Fruit fly (Drosophila melanogaster) whole organism, embryonic: ENCODE measurements around the gene Rpp14a.

Experiments
- C15 ChIP-seq: fragments of 200-800 bp; sonication (Bioruptor generic); IDR thresholded peaks from 3 replicates; pipeline ENCODE4 v1.3.6; 2022; ENCODE audit warnings: missing biosample characterization, missing genetic modification characterization
- CG10209 ChIP-seq: fragments of 200-800 bp; sonication (Bioruptor generic); optimal IDR thresholded peaks from 3 replicates; lab custom pipeline; 2017; ENCODE audit warnings: missing biosample characterization, mild to moderate bottlenecking, missing genetic modification characterization, missing genetic modification reagents
- CG1024 ChIP-seq: fragments of 200-800 bp; sonication (Bioruptor generic); IDR thresholded peaks from 2 replicates; pipeline ENCODE4 v1.3.6; 2022; ENCODE audit warnings: missing biosample characterization, missing genetic modification characterization
- CG10274 ChIP-seq: fragments of 200-800 bp; sonication (Bioruptor generic); optimal IDR thresholded peaks from 3 replicates; lab custom pipeline; 2017; ENCODE audit warnings: missing biosample characterization, mild to moderate bottlenecking, missing genetic modification characterization
- CG12236 ChIP-seq: fragments of 200-800 bp; sonication (Bioruptor generic); optimal IDR thresholded peaks from 2 replicates; lab custom pipeline; 2016; ENCODE audit warnings: missing biosample characterization, missing genetic modification characterization
- CG12769 ChIP-seq: fragments of 200-800 bp; sonication (Bioruptor generic); optimal IDR thresholded peaks from 2 replicates; lab custom pipeline; 2019; ENCODE audit warnings: missing biosample characterization, mild to moderate bottlenecking, missing genetic modification characterization, moderate library complexity
- CG13287 ChIP-seq: fragments of 200-800 bp; sonication (Bioruptor generic); IDR thresholded peaks from 2 replicates; pipeline ENCODE4 v1.3.6; 2022; ENCODE audit warnings: missing biosample characterization, missing genetic modification characterization; ENCODE audit not compliant: partially characterized antibody
- CG14014 ChIP-seq: fragments of 200-800 bp; sonication (Bioruptor generic); IDR thresholded peaks from 2 replicates; pipeline ENCODE4 v1.3.6; 2022; ENCODE audit warnings: missing biosample characterization, missing genetic modification characterization
- CG15601 ChIP-seq: fragments of 200-800 bp; sonication (Bioruptor generic); optimal IDR thresholded peaks from 3 replicates; lab custom pipeline; 2019; ENCODE audit warnings: missing biosample characterization, mild to moderate bottlenecking, missing genetic modification characterization, moderate library complexity
- CG17359 ChIP-seq: fragments of 200-800 bp; sonication (Bioruptor generic); optimal IDR thresholded peaks from 3 replicates; lab custom pipeline; 2018; ENCODE audit warnings: missing biosample characterization, mild to moderate bottlenecking, missing genetic modification characterization, moderate library complexity
- CG17361 ChIP-seq: fragments of 200-800 bp; sonication (Bioruptor generic); IDR thresholded peaks from 3 replicates; pipeline ENCODE4 v1.3.6; 2022; ENCODE audit warnings: missing biosample characterization, missing genetic modification characterization
- CG18476 ChIP-seq: fragments of 200-800 bp; sonication (Bioruptor generic); optimal IDR thresholded peaks from 2 replicates; lab custom pipeline; 2016; ENCODE audit warnings: missing biosample characterization, mild to moderate bottlenecking, missing genetic modification characterization
- CG18619 ChIP-seq: fragments of 200-800 bp; sonication (Bioruptor generic); optimal IDR thresholded peaks from 3 replicates; lab custom pipeline; 2017; ENCODE audit warnings: missing biosample characterization, mild to moderate bottlenecking, missing genetic modification characterization
- CG3407 ChIP-seq: fragments of 200-800 bp; sonication (Bioruptor generic); optimal IDR thresholded peaks from 2 replicates; lab custom pipeline; 2018; ENCODE audit warnings: missing biosample characterization, mild to moderate bottlenecking, missing genetic modification characterization
- CG34376 ChIP-seq: fragments of 200-800 bp; sonication (Bioruptor generic); optimal IDR thresholded peaks from 2 replicates; lab custom pipeline; 2018; ENCODE audit warnings: missing biosample characterization, mild to moderate bottlenecking, missing genetic modification characterization
- CG3847 ChIP-seq: fragments of 200-800 bp; sonication (Bioruptor generic); IDR thresholded peaks from 2 replicates; pipeline ENCODE4 v1.3.6; 2022; ENCODE audit warnings: missing biosample characterization, missing genetic modification characterization
- CG4328 ChIP-seq: fragments of 200-800 bp; sonication (Bioruptor generic); optimal IDR thresholded peaks from 3 replicates; lab custom pipeline; 2017; ENCODE audit warnings: missing biosample characterization, missing genetic modification reagents, missing genetic modification characterization
- CG4360 ChIP-seq: fragments of 200-800 bp; sonication (Bioruptor generic); IDR thresholded peaks from 2 replicates; pipeline ENCODE4 v1.3.6; 2022; ENCODE audit warnings: missing biosample characterization, missing genetic modification characterization
- CG43689 ChIP-seq: fragments of 200-800 bp; sonication (Bioruptor generic); IDR thresholded peaks from 2 replicates; pipeline ENCODE4 v1.3.6; 2022; ENCODE audit warnings: missing biosample characterization, missing genetic modification characterization
- CG6654 ChIP-seq: fragments of 200-800 bp; sonication (Bioruptor generic); optimal IDR thresholded peaks from 2 replicates; lab custom pipeline; 2017; ENCODE audit warnings: missing biosample characterization, mild to moderate bottlenecking, missing genetic modification characterization
- CG6765 ChIP-seq: fragments of 200-800 bp; sonication (Bioruptor generic); optimal IDR thresholded peaks from 3 replicates; lab custom pipeline; 2017; ENCODE audit warnings: missing biosample characterization, mild to moderate bottlenecking, missing genetic modification characterization
- CkIIα-i1 ChIP-seq: fragments of 200-800 bp; sonication (Bioruptor generic); IDR thresholded peaks from 2 replicates; pipeline ENCODE4 v1.3.6; 2022; ENCODE audit warnings: missing biosample characterization, missing genetic modification characterization
- Dip3 ChIP-seq: fragments of 200-800 bp; sonication (Bioruptor generic); optimal IDR thresholded peaks from 3 replicates; lab custom pipeline; 2016; ENCODE audit warnings: missing biosample characterization, missing genetic modification characterization
- H2.0 ChIP-seq: fragments of 200-800 bp; sonication (Bioruptor generic); IDR thresholded peaks from 2 replicates; pipeline ENCODE4 v1.3.6; 2022; ENCODE audit warnings: missing biosample characterization, missing genetic modification characterization
- Lpt ChIP-seq: fragments of >200 bp; optimal IDR thresholded peaks from 2 replicates; lab custom pipeline; 2018; ENCODE audit warnings: missing biosample characterization, missing genetic modification characterization
- Med ChIP-seq: fragments of 200-800 bp; sonication (Bioruptor generic); peaks from one replicate; lab custom pipeline; 2016; ENCODE audit warnings: missing biosample characterization, missing genetic modification characterization, mild to moderate bottlenecking, inconsistent platforms, moderate library complexity
- NC2α ChIP-seq: fragments of 200-800 bp; sonication (Bioruptor generic); optimal IDR thresholded peaks from 2 replicates; lab custom pipeline; 2016; ENCODE audit warnings: missing biosample characterization, missing genetic modification characterization
- Nf-YC ChIP-seq: fragments of 200-800 bp; optimal IDR thresholded peaks from 3 replicates; lab custom pipeline; 2019; ENCODE audit warnings: missing biosample characterization, mild to moderate bottlenecking, missing genetic modification characterization, moderate library complexity
- PHDP ChIP-seq: fragments of 200-800 bp; sonication (Bioruptor generic); optimal IDR thresholded peaks from 3 replicates; lab custom pipeline; 2018; ENCODE audit warnings: missing biosample characterization, mild to moderate bottlenecking, missing genetic modification characterization, moderate library complexity
- Poxn ChIP-seq: fragments of 200-800 bp; sonication (Bioruptor generic); IDR thresholded peaks from 2 replicates; pipeline ENCODE4 v1.3.6; 2022; ENCODE audit warnings: missing biosample characterization, missing genetic modification characterization
- Side ChIP-seq: fragments of 200-800 bp; sonication (Bioruptor generic); optimal IDR thresholded peaks from 2 replicates; lab custom pipeline; 2016; ENCODE audit warnings: missing biosample characterization, missing genetic modification characterization
- Sry-β ChIP-seq: fragments of 200-800 bp; sonication (Bioruptor generic); optimal IDR thresholded peaks from 2 replicates; lab custom pipeline; 2018; ENCODE audit warnings: missing biosample characterization, mild to moderate bottlenecking, missing genetic modification characterization, moderate library complexity
- Sry-δ ChIP-seq: fragments of 200-800 bp; sonication (Bioruptor generic); optimal IDR thresholded peaks from 2 replicates; lab custom pipeline; 2016; ENCODE audit warnings: missing biosample characterization, missing genetic modification characterization
- YL-1 ChIP-seq: fragments of 200-800 bp; sonication (Bioruptor generic); optimal IDR thresholded peaks from 3 replicates; lab custom pipeline; 2017; ENCODE audit warnings: missing biosample characterization, mild to moderate bottlenecking, missing genetic modification characterization
- caup ChIP-seq: fragments of 200-800 bp; sonication (Bioruptor generic); optimal IDR thresholded peaks from 3 replicates; lab custom pipeline; 2017; ENCODE audit warnings: missing biosample characterization, mild to moderate bottlenecking, missing genetic modification characterization, moderate library complexity; ENCODE audit not compliant: severe bottlenecking
- chif ChIP-seq, 2 experiments: fragments of 200-800 bp; sonication (Bioruptor generic); optimal IDR thresholded peaks; 3 replicates each; lab custom pipeline; 2016; ENCODE audit warnings: missing biosample characterization in 2 of 2, missing genetic modification characterization in 2 of 2
- dimm ChIP-seq: fragments of 200-800 bp; sonication (Bioruptor generic); IDR thresholded peaks from 2 replicates; pipeline ENCODE4 v1.3.6; 2022; ENCODE audit warnings: missing biosample characterization, missing genetic modification characterization
- ems ChIP-seq: fragments of 200-800 bp; sonication (Bioruptor generic); optimal IDR thresholded peaks from 3 replicates; lab custom pipeline; 2016; ENCODE audit warnings: missing biosample characterization, missing genetic modification characterization
- exex ChIP-seq: fragments of 200-800 bp; sonication (Bioruptor generic); optimal IDR thresholded peaks from 4 replicates; lab custom pipeline; 2018; ENCODE audit warnings: missing biosample characterization, mild to moderate bottlenecking, missing genetic modification characterization, moderate library complexity
- fd96Cb ChIP-seq: fragments of 200-800 bp; sonication (Bioruptor generic); optimal IDR thresholded peaks from 2 replicates; lab custom pipeline; 2018; ENCODE audit warnings: missing biosample characterization, mild to moderate bottlenecking, missing genetic modification characterization, moderate library complexity
- lab ChIP-seq: fragments of 200-800 bp; sonication (Bioruptor generic); optimal IDR thresholded peaks from 3 replicates; lab custom pipeline; 2017; ENCODE audit warnings: missing biosample characterization, missing genetic modification characterization, mild to moderate bottlenecking, moderate library complexity, missing genetic modification reagents
- lola ChIP-seq, 3 experiments: fragments of >200 bp in 2 of 3; fragments of 200-800 bp in 1 of 3; sonication (Bioruptor generic) in 1 of 3; optimal IDR thresholded peaks; 2 replicates each; lab custom pipeline; 2017 to 2019; ENCODE audit warnings: missing biosample characterization in 3 of 3, missing genetic modification characterization in 3 of 3, mild to moderate bottlenecking in 1 of 3, moderate library complexity in 1 of 3
- luna ChIP-seq: fragments of 200-800 bp; sonication (Bioruptor generic); optimal IDR thresholded peaks from 2 replicates; lab custom pipeline; 2016; ENCODE audit warnings: missing biosample characterization, missing genetic modification characterization
- pnt ChIP-seq: fragments of 200-800 bp; sonication (Bioruptor generic); optimal IDR thresholded peaks from 3 replicates; lab custom pipeline; 2016; ENCODE audit warnings: missing biosample characterization, missing genetic modification characterization
- prd ChIP-seq, 3 experiments: fragments of >200 bp in 2 of 3; fragments of 200-800 bp in 1 of 3; sonication (Bioruptor generic) in 1 of 3; optimal IDR thresholded peaks in 2 of 3; IDR thresholded peaks in 1 of 3; 2 replicates in 2 of 3; 3 replicates in 1 of 3; pipeline versions ENCODE4 v1.3.6 to Lab custom; 2017 to 2022; ENCODE audit warnings: missing biosample characterization in 1 of 3, missing genetic modification characterization in 1 of 3
- ro ChIP-seq: fragments of 200-800 bp; sonication (Bioruptor generic); IDR thresholded peaks from 2 replicates; pipeline ENCODE4 v1.3.6; 2022; ENCODE audit warnings: missing biosample characterization, missing genetic modification characterization
- seq ChIP-seq: fragments of 200-800 bp; sonication (Bioruptor generic); IDR thresholded peaks from 2 replicates; pipeline ENCODE4 v1.3.6; 2022; ENCODE audit warnings: missing biosample characterization, missing genetic modification characterization
- sug ChIP-seq: fragments of 200-800 bp; optimal IDR thresholded peaks from 2 replicates; lab custom pipeline; 2019; ENCODE audit warnings: missing biosample characterization, mild to moderate bottlenecking, missing genetic modification characterization, moderate library complexity
- vfl ChIP-seq: fragments of 200-800 bp; sonication (Bioruptor generic); optimal IDR thresholded peaks from 2 replicates; lab custom pipeline; 2016; ENCODE audit warnings: missing biosample characterization, missing genetic modification characterization
- vnd ChIP-seq: fragments of 200-800 bp; sonication (Bioruptor generic); IDR thresholded peaks from 3 replicates; pipeline ENCODE4 v1.3.6; 2022; ENCODE audit warnings: missing biosample characterization, missing genetic modification characterization; ENCODE audit not compliant: partially characterized antibody

The Rpp14a gene

dm6 chr3R:30092700-30093044 is 36.0 kb downstream of the Rpp14a start (continued):
- TF ChIP-seq Poxn (GFP tag; lab: Robert Waterston, UW): peak; percentile 78
- TF ChIP-seq CG12769 (tag; lab: Kevin White, UChicago): peak; percentile 96
- peak; percentile 86 for TF ChIP-seq ems
- TF ChIP-seq CG43689 (GFP tag; lab: Robert Waterston, UW): peak; percentile 73
- TF ChIP-seq CG18476 (GFP tag; lab: Kevin White, UChicago): peak; percentile 79
- TF ChIP-seq CG6765 (GFP tag; lab: Kevin White, UChicago): peak; percentile 48
- peak; percentile 63 for TF ChIP-seq CG10274
- TF ChIP-seq fd96Cb (tag; lab: Kevin White, UChicago): peak; percentile 85
- TF ChIP-seq lab (GFP tag; lab: Kevin White, UChicago): peak; percentile 92
- TF ChIP-seq H2.0 (GFP tag; lab: Robert Waterston, UW): peak; percentile 72
- 0 out of 3 replicates have a peak, but pooled peaks have one; percentile 65 for TF ChIP-seq C15 (GFP tag; lab: Robert Waterston, UW)
- TF ChIP-seq Sry-β (GFP tag; lab: Kevin White, UChicago): no peak
- peak; percentile 48 for TF ChIP-seq exex (tag; lab: Kevin White, UChicago)
- peak in 1 of 3 experiments; percentile 59 for TF ChIP-seq lola (GFP tag; optimal IDR thresholded peaks at IDR 0.05; lab: Kevin White, UChicago)
- peak; percentile 58 for TF ChIP-seq CG34376 (GFP tag; lab: Kevin White, UChicago)
- peak; percentile 60 for TF ChIP-seq CG4328 (GFP tag; lab: Kevin White, UChicago)
- TF ChIP-seq CG18619 (GFP tag; lab: Kevin White, UChicago): peak; percentile 80
- peak; percentile 83 for TF ChIP-seq Dip3 (GFP tag; lab: Kevin White, UChicago)
- peak; percentile 84 for TF ChIP-seq pnt (GFP tag; lab: Kevin White, UChicago)
- TF ChIP-seq prd (optimal IDR thresholded peaks at IDR 0.05; lab: Kevin White, UChicago): no peak
- peak; percentile 91 for TF ChIP-seq prd (GFP tag; IDR thresholded peaks at IDR 0.05; lab: Robert Waterston, UW)
- peak; percentile 73 for TF ChIP-seq CG12236 (GFP tag; lab: Kevin White, UChicago)
- TF ChIP-seq sug: peak; percentile 77
- TF ChIP-seq Lpt (GFP tag; lab: Kevin White, UChicago): no peak
- peak; percentile 54 for TF ChIP-seq Nf-YC
- TF ChIP-seq CG15601 (tag; lab: Kevin White, UChicago): peak; percentile 58
- peak; percentile 77 for TF ChIP-seq CG1024
- TF ChIP-seq CG10209 (GFP tag; lab: Kevin White, UChicago): peak; percentile 80
- TF ChIP-seq CG14014 (GFP tag; lab: Robert Waterston, UW): peak; percentile 89
- peak; percentile 92 for TF ChIP-seq vfl (GFP tag; lab: Kevin White, UChicago)
- peak; percentile 79 for TF ChIP-seq Side (GFP tag; lab: Kevin White, UChicago)
- peak; percentile 98 for TF ChIP-seq Med
- no peak for TF ChIP-seq CG13287 (GFP tag; lab: Robert Waterston, UW)
- TF ChIP-seq Sry-δ (GFP tag; lab: Kevin White, UChicago): peak; percentile 49
- peak; percentile 55 for TF ChIP-seq NC2α (GFP tag; lab: Kevin White, UChicago)
- TF ChIP-seq CG6654 (GFP tag; lab: Kevin White, UChicago): peak; percentile 55
- peak; percentile 16 for TF ChIP-seq YL-1 (GFP tag; lab: Kevin White, UChicago)
- TF ChIP-seq CG3407 (GFP tag; lab: Kevin White, UChicago): peak; percentile 71
- TF ChIP-seq PHDP (tag; lab: Kevin White, UChicago): peak; percentile 88
- TF ChIP-seq ro (GFP tag; lab: Robert Waterston, UW): peak; percentile 57
- TF ChIP-seq luna (GFP tag; lab: Kevin White, UChicago): peak; percentile 72
- TF ChIP-seq CG17361: peak; percentile 82
- peak; percentile 83 for TF ChIP-seq caup (GFP tag; lab: Kevin White, UChicago)
- TF ChIP-seq CG17359: peak; percentile 89
- peak; percentile 87 for TF ChIP-seq CG3847
- TF ChIP-seq dimm (GFP tag; lab: Robert Waterston, UW): peak; percentile 59
- TF ChIP-seq vnd (GFP tag; lab: Robert Waterston, UW): no peak
- 0 out of 2 replicates have a peak, but pooled peaks have one; percentile 40 for TF ChIP-seq CkIIα-i1 (GFP tag; lab: Robert Waterston, UW)
- TF ChIP-seq chif (GFP tag; optimal IDR thresholded peaks at IDR 0.05; lab: Kevin White, UChicago): peak; percentile 80 to 86
- peak; percentile 89 for TF ChIP-seq seq (GFP tag; lab: Robert Waterston, UW)
- peak; percentile 36; the same call in 1 of the 2 replicates for TF ChIP-seq CG4360 (GFP tag; lab: Robert Waterston, UW)
